Worm (Caenorhabditis elegans) whole organism, early embryonic: ENCODE measurements around the gene srz-14.

Source experiments
- B0310.2 ChIP-seq: sonication (generic microtip); optimal IDR thresholded peaks from 2 replicates; lab custom pipeline; 2016; ENCODE audit warnings: mild to moderate bottlenecking, missing genetic modification characterization, missing compliant biosample characterization
- F13C5.2 ChIP-seq: sonication (generic microtip); optimal IDR thresholded peaks from 2 replicates; lab custom pipeline; 2017; ENCODE audit warnings: mild to moderate bottlenecking, missing genetic modification characterization, inconsistent platforms, missing compliant biosample characterization
- aly-1 ChIP-seq: sonication (generic microtip); optimal IDR thresholded peaks from 2 replicates; lab custom pipeline; 2016; ENCODE audit warnings: missing genetic modification characterization, missing compliant biosample characterization
- ama-1 ChIP-seq: fragments of 150-350 bp; optimal IDR thresholded peaks from 2 replicates; lab custom pipeline; 2014
- ceh-13 ChIP-seq: fragments of 200-800 bp; sonication (Bioruptor generic); optimal IDR thresholded peaks from 2 replicates; lab custom pipeline; 2018; ENCODE audit warnings: mild to moderate bottlenecking, missing genetic modification characterization, missing compliant biosample characterization
- ceh-36 ChIP-seq: sonication (generic microtip); optimal IDR thresholded peaks from 2 replicates; lab custom pipeline; 2016; ENCODE audit warnings: missing genetic modification characterization, inconsistent platforms, missing compliant biosample characterization
- ets-7 ChIP-seq: sonication (generic microtip); optimal IDR thresholded peaks from 2 replicates; lab custom pipeline; 2016; ENCODE audit warnings: missing genotype, missing genetic modification characterization, missing compliant biosample characterization
- flt-1 ChIP-seq: fragments of 200-800 bp; sonication (Bioruptor generic); IDR thresholded peaks from 2 replicates; pipeline ENCODE4 v1.3.6; 2022; ENCODE audit warnings: missing genetic modification characterization, missing compliant biosample characterization
- hmbx-1 ChIP-seq: sonication (generic microtip); optimal IDR thresholded peaks from 2 replicates; lab custom pipeline; 2016; ENCODE audit warnings: mild to moderate bottlenecking, missing genetic modification characterization, missing compliant biosample characterization
- hmg-4 ChIP-seq: fragments of 200-800 bp; sonication (Bioruptor generic); optimal IDR thresholded peaks from 2 replicates; lab custom pipeline; 2018; ENCODE audit warnings: mild to moderate bottlenecking, missing genetic modification characterization, missing compliant biosample characterization
- hnd-1 ChIP-seq: sonication (generic microtip); optimal IDR thresholded peaks from 2 replicates; lab custom pipeline; 2016; ENCODE audit warnings: missing genetic modification characterization, missing compliant biosample characterization
- pes-1 ChIP-seq: fragments of 200-800 bp; sonication (Bioruptor generic); IDR thresholded peaks from 2 replicates; pipeline ENCODE4 v1.3.6; 2022; ENCODE audit warnings: missing genetic modification reagents, missing genetic modification characterization, missing compliant biosample characterization
- scrt-1 ChIP-seq: fragments of 200-800 bp; sonication (Bioruptor generic); IDR thresholded peaks from 2 replicates; pipeline ENCODE4 v1.3.6; 2022; ENCODE audit warnings: missing genetic modification characterization, missing compliant biosample characterization
- sea-1 ChIP-seq: fragments of 200-800 bp; sonication (Bioruptor generic); conservative IDR thresholded peaks from 2 replicates; pipeline ENCODE4 v1.3.6; 2022; ENCODE audit warnings: missing genetic modification characterization, missing compliant biosample characterization
- tbx-11 ChIP-seq: fragments of 200-800 bp; sonication (Bioruptor generic); IDR thresholded peaks from 2 replicates; pipeline ENCODE4 v1.3.6; 2022; ENCODE audit warnings: missing genetic modification characterization, missing compliant biosample characterization
- tbx-37 ChIP-seq: fragments of 200-800 bp; sonication (Bioruptor generic); conservative IDR thresholded peaks from 2 replicates; pipeline ENCODE4 v1.3.6; 2022; ENCODE audit warnings: missing genetic modification reagents, missing genetic modification characterization, missing compliant biosample characterization
- tra-4 ChIP-seq: sonication (generic microtip); optimal IDR thresholded peaks from 2 replicates; lab custom pipeline; 2017; ENCODE audit warnings: missing genetic modification characterization, missing compliant biosample characterization

Gene srz-14

ce11 chrV:16201730-16202129 is 18.3 kb downstream of the srz-14 start, which contains the start of gene F11A5.17:
TSS of gene F11A5.17 (plus strand) at chrV:16202030.
- TF ChIP-seq ets-7 (tag; lab: Kevin White, UChicago) (no peak), tra-4 (no peak), sea-1 (GFP tag; lab: Robert Waterston, UW) (no peak), hnd-1 (tag; lab: Kevin White, UChicago) (no peak), scrt-1 (GFP tag; lab: Robert Waterston, UW) (no peak), F13C5.2 (no peak), B0310.2 (tag; lab: Kevin White, UChicago) (no peak), ceh-13 (GFP tag; lab: Kevin White, UChicago) (no peak), aly-1 (tag; lab: Kevin White, UChicago) (no peak), pes-1 (GFP tag; lab: Robert Waterston, UW) (no peak)

ce11 chrV:16202618-16203017 is 19.2 kb downstream of the srz-14 start, which contains the start of gene F11A5.18:
TSS of gene F11A5.18 (plus strand) at chrV:16202918.
- TF ChIP-seq tbx-37 (GFP tag; lab: Robert Waterston, UW) = no peak
- TF ChIP-seq F13C5.2 = no peak
- TF ChIP-seq flt-1 (GFP tag; lab: Robert Waterston, UW) = no peak
- TF ChIP-seq scrt-1 (GFP tag; lab: Robert Waterston, UW) = no peak
- no peak for TF ChIP-seq pes-1 (GFP tag; lab: Robert Waterston, UW)
- no peak for TF ChIP-seq ets-7 (tag; lab: Kevin White, UChicago)
- TF ChIP-seq hmbx-1 (tag; lab: Kevin White, UChicago) = no peak
- no peak for TF ChIP-seq ama-1 (lab: Kevin White, UChicago)
- TF ChIP-seq sea-1 (GFP tag; lab: Robert Waterston, UW) = no peak
- no peak for TF ChIP-seq hmg-4 (GFP tag; lab: Kevin White, UChicago)
- TF ChIP-seq ceh-36 (tag; lab: Kevin White, UChicago) = no peak
- TF ChIP-seq B0310.2 (tag; lab: Kevin White, UChicago) = no peak
- no peak for TF ChIP-seq tbx-11 (GFP tag; lab: Robert Waterston, UW)
- no peak for TF ChIP-seq tra-4
- no peak for TF ChIP-seq ceh-13 (GFP tag; lab: Kevin White, UChicago)
- TF ChIP-seq hnd-1 (tag; lab: Kevin White, UChicago) = no peak
- TF ChIP-seq aly-1 (tag; lab: Kevin White, UChicago) = no peak

- no peak for TF ChIP-seq B0310.2 (tag; lab: Kevin White, UChicago)
- no peak for TF ChIP-seq ets-7 (tag; lab: Kevin White, UChicago)
- TF ChIP-seq tbx-37 (GFP tag; lab: Robert Waterston, UW) = no peak
- no peak for TF ChIP-seq pes-1 (GFP tag; lab: Robert Waterston, UW)
- no peak for TF ChIP-seq hnd-1 (tag; lab: Kevin White, UChicago)
- TF ChIP-seq F13C5.2 = no peak
- TF ChIP-seq scrt-1 (GFP tag; lab: Robert Waterston, UW) = no peak
- TF ChIP-seq aly-1 (tag; lab: Kevin White, UChicago) = no peak
- no peak for TF ChIP-seq hmbx-1 (tag; lab: Kevin White, UChicago)
- TF ChIP-seq tra-4 = no peak
These were observed 21.4 kb downstream of the srz-14 start, which contains the start of gene irld-26 for ce11 chrV:16204888-16205287. TSS of gene irld-26 (plus strand) at chrV:16205188.

- TF ChIP-seq flt-1 (GFP tag; lab: Robert Waterston, UW) (no peak), ceh-13 (GFP tag; lab: Kevin White, UChicago) (no peak), sea-1 (GFP tag; lab: Robert Waterston, UW) (no peak), ceh-36 (tag; lab: Kevin White, UChicago) (no peak)
These were observed 26.4 kb downstream of the srz-14 start, which contains the start of gene oac-15 for ce11 chrV:16209837-16210236. TSS of gene oac-15 (minus strand) at chrV:16209937.

- TF ChIP-seq ama-1 (lab: Kevin White, UChicago) (no peak), flt-1 (GFP tag; lab: Robert Waterston, UW) (no peak), hmg-4 (GFP tag; lab: Kevin White, UChicago) (no peak), F13C5.2 (no peak), ceh-13 (GFP tag; lab: Kevin White, UChicago) (no peak), ets-7 (tag; lab: Kevin White, UChicago) (no peak), B0310.2 (tag; lab: Kevin White, UChicago) (no peak), tra-4 (no peak), hnd-1 (tag; lab: Kevin White, UChicago) (no peak), sea-1 (GFP tag; lab: Robert Waterston, UW) (no peak), tbx-37 (GFP tag; lab: Robert Waterston, UW) (no peak), pes-1 (GFP tag; lab: Robert Waterston, UW) (no peak), hmbx-1 (tag; lab: Kevin White, UChicago) (no peak), scrt-1 (GFP tag; lab: Robert Waterston, UW) (no peak), ceh-36 (tag; lab: Kevin White, UChicago) (no peak), tbx-11 (GFP tag; lab: Robert Waterston, UW) (no peak), aly-1 (tag; lab: Kevin White, UChicago) (no peak)
These were observed 27.0 kb downstream of the srz-14 start, which contains the start of gene F11A5.16 for ce11 chrV:16210257-16211002. TSS of gene F11A5.16 (plus strand) at chrV:16210952.

ce11 chrV:16211713-16212112 is 28.3 kb downstream of the srz-14 start:
- TF ChIP-seq aly-1 (tag; lab: Kevin White, UChicago) = no peak

ce11 chrV:16213323-16213722 is 29.9 kb downstream of the srz-14 start:
- TF ChIP-seq pes-1 (GFP tag; lab: Robert Waterston, UW) (no peak), tbx-37 (GFP tag; lab: Robert Waterston, UW) (no peak), F13C5.2 (no peak), sea-1 (GFP tag; lab: Robert Waterston, UW) (no peak), ceh-13 (GFP tag; lab: Kevin White, UChicago) (no peak), hmg-4 (GFP tag; lab: Kevin White, UChicago) (no peak), ama-1 (lab: Kevin White, UChicago) (no peak), B0310.2 (tag; lab: Kevin White, UChicago) (no peak), flt-1 (GFP tag; lab: Robert Waterston, UW) (no peak), tra-4 (no peak), aly-1 (tag; lab: Kevin White, UChicago) (no peak), hmbx-1 (tag; lab: Kevin White, UChicago) (no peak), ceh-36 (tag; lab: Kevin White, UChicago) (no peak), ets-7 (tag; lab: Kevin White, UChicago) (no peak), tbx-11 (GFP tag; lab: Robert Waterston, UW) (no peak), scrt-1 (GFP tag; lab: Robert Waterston, UW) (no peak)
